Fruit fly (Drosophila melanogaster) whole organism, larva: Measurements from ENCODE around the gene Oga.
A peak's percentile ranks its signal among the peaks of the same experiment; 100 is the strongest.

Experiments used
- noc ChIP-seq: fragments of 200-800 bp; sonication (Bioruptor generic); optimal IDR thresholded peaks from 3 replicates; lab custom pipeline; 2019; ENCODE audit warnings: missing biosample characterization, mild to moderate bottlenecking, missing genetic modification characterization, moderate library complexity

Oga gene

dm6 chr3R:21218733-21219165, at the start of gene Oga, which contains the start of gene Smyd5:
Gene Oga (plus strand): TSS chr3R:21219077.
Gene Smyd5 (minus strand): TSS chr3R:21218791.
- no peak for TF ChIP-seq noc (tag; lab: Kevin White, UChicago)

- TF ChIP-seq noc (tag; lab: Kevin White, UChicago): no peak
Observed at dm6 chr3R:21169525-21170149, 49.2 kb upstream of the Oga start.

- peak; percentile 11 for TF ChIP-seq noc (tag; lab: Kevin White, UChicago)
Observed at dm6 chr3R:21176663-21177145, 42.2 kb upstream of the Oga start.

- TF ChIP-seq noc (tag; lab: Kevin White, UChicago): peak; percentile 87
Observed at dm6 chr3R:21179592-21180390, 39.1 kb upstream of the Oga start.

dm6 chr3R:21180391-21180796, 38.5 kb upstream of the Oga start:
- TF ChIP-seq noc (tag; lab: Kevin White, UChicago): peak; percentile 77

dm6 chr3R:21181957-21182356, 36.9 kb upstream of the Oga start:
- peak; percentile 14 for TF ChIP-seq noc (tag; lab: Kevin White, UChicago)

dm6 chr3R:21184373-21185132, 34.3 kb upstream of the Oga start:
- no peak for TF ChIP-seq noc (tag; lab: Kevin White, UChicago)

dm6 chr3R:21185655-21186054, 33.2 kb upstream of the Oga start:
- no peak for TF ChIP-seq noc (tag; lab: Kevin White, UChicago)

dm6 chr3R:21186606-21187393, 32.1 kb upstream of the Oga start:
- TF ChIP-seq noc (tag; lab: Kevin White, UChicago): no peak

dm6 chr3R:21187394-21188392, 31.2 kb upstream of the Oga start:
- no peak for TF ChIP-seq noc (tag; lab: Kevin White, UChicago)

dm6 chr3R:21188540-21189276, 30.2 kb upstream of the Oga start:
- peak; percentile 57 for TF ChIP-seq noc (tag; lab: Kevin White, UChicago)

- TF ChIP-seq noc (tag; lab: Kevin White, UChicago): no peak
Observed at dm6 chr3R:21189520-21190180, 29.2 kb upstream of the Oga start.
